Fruit fly (Drosophila melanogaster) S2 (cell line): Measurements from ENCODE around the gene hid.

Experiments
- CG8478 ChIP-seq: fragments of >200 bp; optimal IDR thresholded peaks from 2 replicates; lab custom pipeline; 2018
- CTCF ChIP-seq, 2 experiments: fragments of >200 bp; optimal IDR thresholded peaks; 2 replicates each; lab custom pipeline; 2018

DNA sequence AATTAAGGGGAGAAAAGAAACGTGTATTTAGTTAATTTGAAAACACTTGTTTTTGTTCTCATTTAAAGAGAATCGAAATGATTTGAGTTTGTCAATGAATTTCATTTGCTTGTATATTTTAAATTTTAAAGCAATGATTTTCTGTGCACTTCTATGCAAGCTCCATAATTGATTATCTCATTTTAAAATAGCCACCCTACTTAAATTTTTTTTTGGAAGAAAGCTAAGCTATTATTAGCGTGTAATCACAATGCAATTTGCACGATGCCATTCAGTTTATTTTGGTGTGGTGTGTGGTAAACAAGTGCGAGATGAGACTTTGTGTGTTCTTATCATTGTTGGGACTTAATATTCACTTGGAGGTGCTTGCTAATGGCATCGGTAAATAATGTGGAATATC is 15.8 kb upstream of the hid start, which contains the start of gene CG7320:
- TF ChIP-seq CTCF (optimal IDR thresholded peaks at IDR 0.05; lab: Kevin White, UChicago): no peak
- no peak for TF ChIP-seq CG8478 (lab: Kevin White, UChicago)
